Worm (Caenorhabditis elegans) whole organism, L3 larva: ENCODE measurements around the gene M03F4.4.

Experiments
- R02D3.7 ChIP-seq: fragments of 150-350 bp; optimal IDR thresholded peaks from 2 replicates; lab custom pipeline; 2014; ENCODE audit warnings: missing biosample characterization, missing genetic modification characterization
- aly-2 ChIP-seq: fragments of 150-350 bp; optimal IDR thresholded peaks from 2 replicates; lab custom pipeline; 2014; ENCODE audit warnings: missing biosample characterization, missing genetic modification characterization
- ama-1 ChIP-seq: fragments of 150-350 bp; optimal IDR thresholded peaks from 2 replicates; lab custom pipeline; 2018
- ceh-16 ChIP-seq: sonication (generic microtip); optimal IDR thresholded peaks from 2 replicates; lab custom pipeline; 2017; ENCODE audit warnings: missing biosample characterization, missing genetic modification characterization
- ceh-28 ChIP-seq: fragments of 150-350 bp; optimal IDR thresholded peaks from 2 replicates; lab custom pipeline; 2014; ENCODE audit warnings: missing biosample characterization, missing genetic modification reagents, missing genetic modification characterization
- daf-12 ChIP-seq: fragments of 150-350 bp; optimal IDR thresholded peaks from 2 replicates; lab custom pipeline; 2014; ENCODE audit warnings: missing biosample characterization, missing genetic modification reagents, missing genetic modification characterization
- egl-27 ChIP-seq: sonication (generic microtip); optimal IDR thresholded peaks from 4 replicates; lab custom pipeline; 2017; ENCODE audit warnings: missing biosample characterization, missing genetic modification reagents, missing genetic modification characterization
- egl-5 ChIP-seq: fragments of 150-350 bp; optimal IDR thresholded peaks from 2 replicates; lab custom pipeline; 2017; ENCODE audit warnings: missing biosample characterization, missing genetic modification reagents, missing genetic modification characterization, inconsistent platforms
- elt-1 ChIP-seq: fragments of 150-350 bp; optimal IDR thresholded peaks from 2 replicates; lab custom pipeline; 2014; ENCODE audit warnings: missing biosample characterization, missing genetic modification characterization
- elt-2 ChIP-seq: sonication (generic microtip); optimal IDR thresholded peaks from 2 replicates; lab custom pipeline; 2016; ENCODE audit warnings: missing genetic modification reagents, mild to moderate bottlenecking, missing genetic modification characterization, missing compliant biosample characterization
- elt-3 ChIP-seq, 3 experiments: fragments of 150-350 bp in 1 of 3; sonication (generic microtip) in 2 of 3; optimal IDR thresholded peaks; 2 replicates in 2 of 3; 4 replicates in 1 of 3; lab custom pipeline; 2014 to 2017; ENCODE audit warnings: missing biosample characterization in 3 of 3, missing genetic modification characterization in 3 of 3
- fkh-10 ChIP-seq: sonication (generic microtip); optimal IDR thresholded peaks from 2 replicates; lab custom pipeline; 2017; ENCODE audit warnings: missing biosample characterization, missing genetic modification reagents, missing genetic modification characterization
- jun-1 ChIP-seq: fragments of 150-350 bp; optimal IDR thresholded peaks from 2 replicates; lab custom pipeline; 2014; ENCODE audit warnings: missing biosample characterization, missing genetic modification reagents, missing genetic modification characterization
- lin-39 ChIP-seq: fragments of 150-350 bp; optimal IDR thresholded peaks from 2 replicates; lab custom pipeline; 2018; ENCODE audit warnings: missing biosample characterization, missing genetic modification reagents, missing genetic modification characterization
- lsy-12 ChIP-seq: sonication (generic microtip); optimal IDR thresholded peaks from 2 replicates; lab custom pipeline; 2016; ENCODE audit warnings: mild to moderate bottlenecking, missing genetic modification characterization, missing compliant biosample characterization
- mdl-1 ChIP-seq: fragments of 150-350 bp; optimal IDR thresholded peaks from 2 replicates; lab custom pipeline; 2014; ENCODE audit warnings: missing biosample characterization, missing genetic modification characterization
- mml-1 ChIP-seq: fragments of 150-350 bp; sonication (generic microtip); optimal IDR thresholded peaks from 3 replicates; lab custom pipeline; 2014; ENCODE audit warnings: missing biosample characterization, missing genetic modification characterization
- nfya-1 ChIP-seq: sonication (generic microtip); optimal IDR thresholded peaks from 2 replicates; lab custom pipeline; 2017; ENCODE audit warnings: missing genetic modification characterization, mild to moderate bottlenecking, missing compliant biosample characterization, antibody characterized with exemption, moderate library complexity; ENCODE audit not compliant: insufficient read depth
- nhr-11 ChIP-seq: fragments of 150-350 bp; optimal IDR thresholded peaks from 2 replicates; lab custom pipeline; 2014; ENCODE audit warnings: missing biosample characterization, missing genetic modification characterization
- nhr-12 ChIP-seq: fragments of 150-350 bp; optimal IDR thresholded peaks from 2 replicates; lab custom pipeline; 2014; ENCODE audit warnings: missing biosample characterization, missing genetic modification characterization
- nhr-23 ChIP-seq: fragments of 150-350 bp; optimal IDR thresholded peaks from 2 replicates; lab custom pipeline; 2014; ENCODE audit warnings: missing biosample characterization, missing genetic modification reagents, missing genetic modification characterization
- nhr-43 ChIP-seq: sonication (generic microtip); optimal IDR thresholded peaks from 2 replicates; lab custom pipeline; 2016; ENCODE audit warnings: mild to moderate bottlenecking, missing genetic modification characterization, missing compliant biosample characterization; ENCODE audit not compliant: poor library complexity, severe bottlenecking
- nhr-67 ChIP-seq: fragments of 150-350 bp; optimal IDR thresholded peaks from 2 replicates; lab custom pipeline; 2014; ENCODE audit warnings: missing biosample characterization, missing genetic modification characterization
- nhr-76 ChIP-seq: fragments of 150-350 bp; sonication (generic microtip); optimal IDR thresholded peaks from 5 replicates; lab custom pipeline; 2014; ENCODE audit warnings: missing biosample characterization, missing genetic modification characterization
- pha-4 ChIP-seq: fragments of 150-350 bp; optimal IDR thresholded peaks from 2 replicates; lab custom pipeline; 2014; ENCODE audit warnings: missing biosample characterization, missing genetic modification reagents, missing genetic modification characterization
- sea-2 ChIP-seq: fragments of 150-350 bp; sonication (generic microtip); optimal IDR thresholded peaks from 4 replicates; lab custom pipeline; 2014; ENCODE audit warnings: missing biosample characterization, missing genetic modification reagents, missing genetic modification characterization
- skn-1 ChIP-seq: fragments of 150-350 bp; optimal IDR thresholded peaks from 2 replicates; lab custom pipeline; 2014; ENCODE audit warnings: missing biosample characterization, missing genetic modification characterization
- snpc-4 ChIP-seq: fragments of 150-350 bp; optimal IDR thresholded peaks from 2 replicates; lab custom pipeline; 2014; ENCODE audit warnings: missing biosample characterization, missing genetic modification characterization
- tbx-2 ChIP-seq: sonication (generic microtip); optimal IDR thresholded peaks from 2 replicates; lab custom pipeline; 2016; ENCODE audit warnings: mild to moderate bottlenecking, missing genetic modification characterization, missing compliant biosample characterization
- unc-39 ChIP-seq: sonication (generic microtip); optimal IDR thresholded peaks from 4 replicates; lab custom pipeline; 2017; ENCODE audit warnings: missing biosample characterization, missing genetic modification characterization
- unc-62 ChIP-seq: fragments of 150-350 bp; sonication (generic microtip); optimal IDR thresholded peaks from 4 replicates; lab custom pipeline; 2014; ENCODE audit warnings: missing biosample characterization, missing genetic modification reagents, missing genetic modification characterization
- zag-1 ChIP-seq: fragments of 150-350 bp; optimal IDR thresholded peaks from 2 replicates; lab custom pipeline; 2014; ENCODE audit warnings: missing biosample characterization, missing genetic modification characterization
- ztf-11 ChIP-seq: fragments of 150-350 bp; optimal IDR thresholded peaks from 2 replicates; lab custom pipeline; 2014; ENCODE audit warnings: missing biosample characterization, missing genetic modification characterization

The M03F4.4 gene

DNA sequence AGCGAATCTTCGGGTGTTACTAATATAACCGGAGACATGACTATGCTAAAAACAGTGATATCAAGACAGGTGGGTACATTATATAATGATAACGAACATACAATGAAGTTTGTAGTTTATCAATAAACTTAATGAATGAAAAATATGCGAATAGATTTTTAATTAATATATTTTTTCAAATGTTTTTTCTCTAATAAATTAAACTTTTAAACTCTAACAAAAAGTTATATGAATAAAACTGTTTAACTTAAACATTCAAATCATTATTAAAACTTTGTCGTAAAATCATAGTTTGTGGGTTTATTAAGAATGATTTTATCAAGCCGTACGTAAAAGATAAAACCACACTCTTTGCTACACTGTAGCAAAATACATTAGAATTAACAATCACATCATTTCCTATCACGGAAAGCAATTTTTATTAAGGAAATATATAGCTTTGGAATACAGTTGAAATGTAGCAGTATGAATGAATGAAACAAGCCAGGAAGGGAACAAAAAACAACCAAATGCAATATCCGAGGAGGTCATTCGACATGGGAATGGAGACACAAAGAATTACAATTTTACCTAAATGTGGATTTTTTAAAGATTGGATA lies 36.2 kb downstream of the M03F4.4 start, which contains the start of gene K05B2.4:
TSS of gene K05B2.4 (minus strand) at position 51 of the 599 bp plus-strand sequence.
- no peak for TF ChIP-seq unc-62
- no peak for TF ChIP-seq ztf-11 (tag; lab: Kevin White, UChicago)
- TF ChIP-seq, all 47 proteins: peak for 0

DNA sequence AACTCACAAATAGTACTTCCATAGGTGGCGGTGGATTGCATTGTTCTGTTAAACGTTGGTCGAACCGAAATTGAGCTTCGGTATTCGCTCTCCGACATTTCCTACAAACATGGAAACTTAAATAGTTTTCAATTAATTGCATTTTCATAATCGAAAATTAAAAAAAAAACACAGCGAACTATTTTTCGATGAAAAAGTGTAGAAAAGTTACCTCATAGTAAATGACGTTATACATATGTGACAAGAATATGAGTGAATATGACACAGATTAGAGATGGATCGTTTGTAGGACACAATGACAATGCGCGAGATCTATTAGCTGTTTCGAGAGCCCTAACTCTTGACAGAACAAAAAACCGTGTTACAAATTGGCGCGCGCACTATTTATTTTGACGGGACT lies 41.3 kb downstream of the M03F4.4 start, which contains the start of gene ifa-4:
TSS of gene ifa-4 (minus strand) at position 101 of the 400 bp plus-strand sequence.
- TF ChIP-seq nhr-11 (tag; lab: Kevin White, UChicago), result no peak
- no peak for TF ChIP-seq nhr-23 (tag; lab: Kevin White, UChicago)
- TF ChIP-seq nhr-43 (tag; lab: Kevin White, UChicago), result no peak
- no peak for TF ChIP-seq lin-39 (tag; lab: Kevin White, UChicago)
- no peak for TF ChIP-seq ceh-28 (tag; lab: Kevin White, UChicago)
- no peak for TF ChIP-seq egl-5
- no peak for TF ChIP-seq elt-1 (tag; lab: Kevin White, UChicago)
- TF ChIP-seq daf-12 (tag; lab: Kevin White, UChicago), result no peak
- TF ChIP-seq jun-1 (tag; lab: Kevin White, UChicago), result no peak
- no peak for TF ChIP-seq mml-1 (tag; lab: Kevin White, UChicago)
- TF ChIP-seq nhr-12, result no peak
- TF ChIP-seq aly-2 (tag; lab: Kevin White, UChicago), result no peak
- TF ChIP-seq nfya-1 (tag; lab: Kevin White, UChicago), result no peak
- no peak for TF ChIP-seq nhr-76 (tag; lab: Kevin White, UChicago)
- TF ChIP-seq ama-1 (lab: Kevin White, UChicago), result no peak
- no peak for TF ChIP-seq elt-3 (tag; optimal IDR thresholded peaks at IDR 0.05; lab: Kevin White, UChicago)
- no peak for TF ChIP-seq pha-4 (tag; lab: Kevin White, UChicago)
- no peak for TF ChIP-seq zag-1 (tag; lab: Kevin White, UChicago)
- no peak for TF ChIP-seq snpc-4 (tag; lab: Kevin White, UChicago)
- TF ChIP-seq ceh-16 (tag; lab: Kevin White, UChicago), result no peak

DNA sequence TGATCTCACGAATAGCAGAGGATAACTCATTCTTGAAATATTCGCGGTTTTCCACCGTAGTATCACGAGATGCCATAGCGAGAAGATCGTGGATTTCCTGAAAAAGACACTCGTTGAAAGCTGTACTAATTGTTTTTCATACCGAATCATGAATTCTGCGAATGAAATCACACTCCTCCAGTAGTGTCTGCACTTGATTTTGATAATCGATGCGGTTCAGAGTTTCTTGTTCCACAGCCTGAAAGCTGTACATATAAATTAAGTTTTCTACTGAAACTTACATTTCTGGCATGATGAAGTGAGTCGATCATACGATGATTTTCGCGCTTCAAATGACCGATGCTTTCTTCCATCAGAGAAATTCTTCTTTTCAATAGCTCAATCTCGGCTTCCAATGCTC lies 42.8 kb downstream of the M03F4.4 start:
- TF ChIP-seq egl-27, result no peak
- no peak for TF ChIP-seq fkh-10 (GFP tag; lab: Kevin White, UChicago)
- TF ChIP-seq elt-2 (tag; lab: Kevin White, UChicago), result no peak
- no peak for TF ChIP-seq elt-1 (tag; lab: Kevin White, UChicago)
- no peak for TF ChIP-seq nhr-67 (tag; lab: Kevin White, UChicago)
- no peak for TF ChIP-seq ceh-16 (tag; lab: Kevin White, UChicago)
- TF ChIP-seq zag-1 (tag; lab: Kevin White, UChicago), result no peak

DNA sequence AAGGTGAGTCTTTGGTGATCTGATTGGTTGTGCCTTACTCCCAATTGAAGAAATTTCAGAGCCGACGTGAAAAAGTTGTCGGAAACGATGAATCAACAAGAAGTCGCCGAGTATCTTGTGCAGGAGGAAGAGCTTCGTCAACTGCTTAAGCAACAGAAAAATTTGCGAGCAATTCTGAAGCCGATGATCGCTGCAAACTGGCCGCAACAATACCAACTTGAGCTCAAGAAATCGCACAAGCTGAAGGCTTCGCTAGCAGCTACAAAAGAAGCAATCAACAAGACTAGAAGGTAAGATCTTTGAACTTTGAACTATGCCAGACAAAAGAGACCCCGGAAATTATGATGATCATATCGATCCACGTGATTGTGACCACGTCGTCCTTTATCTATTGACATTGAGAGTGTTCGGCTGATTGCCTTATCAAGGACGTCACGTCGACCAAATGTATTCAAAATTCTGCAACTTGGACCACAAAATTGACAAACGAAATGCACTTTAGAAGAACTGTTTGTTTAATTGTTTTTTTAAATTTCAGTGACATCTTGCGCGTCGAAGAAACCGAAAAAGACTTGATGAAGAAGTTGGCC lies 45.8 kb downstream of the M03F4.4 start:
- no peak for TF ChIP-seq jun-1 (tag; lab: Kevin White, UChicago)
- TF ChIP-seq unc-62, result no peak
- no peak for TF ChIP-seq elt-2 (tag; lab: Kevin White, UChicago)
- TF ChIP-seq nhr-67 (tag; lab: Kevin White, UChicago), result no peak
- no peak for TF ChIP-seq sea-2 (GFP tag; lab: Kevin White, UChicago)
- no peak for TF ChIP-seq fkh-10 (GFP tag; lab: Kevin White, UChicago)
- TF ChIP-seq lsy-12, result no peak
- no peak for TF ChIP-seq elt-1 (tag; lab: Kevin White, UChicago)
- TF ChIP-seq pha-4 (tag; lab: Kevin White, UChicago), result no peak
- no peak for TF ChIP-seq nhr-43 (tag; lab: Kevin White, UChicago)
- TF ChIP-seq tbx-2 (tag; lab: Kevin White, UChicago), result no peak
- no peak for TF ChIP-seq mdl-1 (tag; lab: Kevin White, UChicago)
- no peak for TF ChIP-seq unc-39 (tag; lab: Kevin White, UChicago)
- no peak for TF ChIP-seq nfya-1 (tag; lab: Kevin White, UChicago)
- no peak for TF ChIP-seq skn-1
- no peak for TF ChIP-seq R02D3.7 (tag; lab: Kevin White, UChicago)
